Fruit fly (Drosophila melanogaster) whole organism, embryonic: ENCODE results near the gene cmet.

Experiments
- CG14667 ChIP-seq: fragments of 200-800 bp; sonication (Bioruptor generic); IDR thresholded peaks from 2 replicates; pipeline ENCODE4 v1.3.6; 2022; ENCODE audit warnings: missing biosample characterization, missing genetic modification characterization
- CG1529 ChIP-seq: fragments of 200-800 bp; sonication (Bioruptor generic); optimal IDR thresholded peaks from 3 replicates; lab custom pipeline; 2018; ENCODE audit warnings: missing biosample characterization, missing genetic modification characterization
- CG31224 ChIP-seq: fragments of 200-800 bp; sonication (Bioruptor generic); IDR thresholded peaks from 2 replicates; pipeline ENCODE4 v1.3.6; 2022; ENCODE audit warnings: missing biosample characterization, missing genetic modification characterization
- Hmx ChIP-seq: fragments of 200-800 bp; sonication (Bioruptor generic); optimal IDR thresholded peaks from 2 replicates; lab custom pipeline; 2016; ENCODE audit warnings: missing biosample characterization, missing genetic modification characterization
- Oli ChIP-seq: fragments of 200-800 bp; sonication (Bioruptor generic); optimal IDR thresholded peaks from 2 replicates; lab custom pipeline; 2018; ENCODE audit warnings: missing biosample characterization, mild to moderate bottlenecking, missing genetic modification characterization, moderate library complexity
- Xrp1 ChIP-seq: fragments of 200-800 bp; sonication (Bioruptor generic); IDR thresholded peaks from 2 replicates; pipeline ENCODE4 v1.3.6; 2022; ENCODE audit warnings: missing biosample characterization, missing genetic modification characterization
- ato ChIP-seq: fragments of 200-800 bp; sonication (Bioruptor generic); IDR thresholded peaks from 2 replicates; pipeline ENCODE4 v1.3.6; 2022; ENCODE audit warnings: missing biosample characterization, missing genetic modification characterization; ENCODE audit not compliant: partially characterized antibody
- crol ChIP-seq: fragments of 200-800 bp; sonication (Bioruptor generic); IDR thresholded peaks from 2 replicates; pipeline ENCODE4 v1.3.6; 2022; ENCODE audit warnings: missing biosample characterization, missing genetic modification characterization
- eyg ChIP-seq: fragments of 200-800 bp; sonication (Bioruptor generic); optimal IDR thresholded peaks from 3 replicates; lab custom pipeline; 2016; ENCODE audit warnings: missing biosample characterization, missing genetic modification characterization
- gcm2 ChIP-seq: fragments of 200-800 bp; sonication (Bioruptor generic); optimal IDR thresholded peaks from 2 replicates; lab custom pipeline; 2016; ENCODE audit warnings: missing biosample characterization, missing genetic modification characterization
- pan ChIP-seq, 4 experiments: fragments of >200 bp in 3 of 4; fragments of 200-800 bp in 1 of 4; sonication (Bioruptor generic) in 1 of 4; optimal IDR thresholded peaks in 3 of 4; IDR thresholded peaks in 1 of 4; 2 replicates each; pipeline versions ENCODE4 v1.3.6 to Lab custom; 2017 to 2022; ENCODE audit warnings: missing biosample characterization in 2 of 4, missing genetic modification characterization in 2 of 4, mixed read lengths in 1 of 4
- pfk ChIP-seq: fragments of 200-800 bp; sonication (Bioruptor generic); optimal IDR thresholded peaks from 2 replicates; lab custom pipeline; 2018; ENCODE audit warnings: missing biosample characterization, mild to moderate bottlenecking, missing genetic modification characterization, moderate library complexity

DNA sequence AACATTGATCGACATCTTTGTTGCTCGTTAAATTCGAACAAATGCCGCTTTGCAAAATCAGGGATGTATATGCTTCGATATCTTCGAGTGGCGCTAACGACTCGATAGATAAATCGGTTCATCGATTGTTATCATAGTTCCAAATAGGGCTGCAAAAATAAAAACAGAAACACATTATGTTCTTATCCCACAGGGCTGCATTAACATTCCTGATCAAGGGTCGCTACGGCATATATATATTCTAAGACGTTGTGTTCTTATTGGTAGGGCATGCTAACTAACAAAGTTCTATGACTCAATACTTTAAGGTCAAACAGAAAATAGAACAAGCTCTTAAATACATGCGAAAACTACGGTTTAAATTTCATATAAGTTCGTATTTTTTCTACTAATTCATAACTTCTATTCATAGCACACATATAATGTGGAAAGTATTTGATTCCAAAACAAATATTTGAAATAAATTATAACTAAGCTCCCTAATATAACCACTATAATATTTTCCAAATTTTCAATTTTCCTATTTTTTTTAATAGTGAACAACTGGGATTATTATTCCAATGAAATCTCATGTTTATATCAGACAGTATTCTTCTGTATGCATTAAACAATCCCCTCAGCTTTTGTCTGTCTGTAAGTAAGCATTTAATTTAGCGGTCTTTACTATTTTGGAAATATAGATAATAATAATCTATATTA lies at the start of gene cmet:
- TF ChIP-seq Hmx (GFP tag; lab: Kevin White, UChicago), result no peak
- no peak for TF ChIP-seq gcm2 (GFP tag; lab: Kevin White, UChicago)
- TF ChIP-seq CG31224 (GFP tag; lab: Robert Waterston, UW), result 0 out of 2 replicates have a peak, but pooled peaks have one; percentile 30
- TF ChIP-seq CG14667 (GFP tag; lab: Robert Waterston, UW), result no peak
- peak; percentile 44 for TF ChIP-seq eyg (GFP tag; lab: Kevin White, UChicago)
- peak; percentile 97 for TF ChIP-seq ato (GFP tag; lab: Robert Waterston, UW)
- no peak for TF ChIP-seq CG1529
- TF ChIP-seq Oli (tag; lab: Kevin White, UChicago), result peak; percentile 31
- TF ChIP-seq pfk, result peak; percentile 67
- no peak for TF ChIP-seq crol (GFP tag; lab: Robert Waterston, UW)
- no peak; the same call in 1 of the 2 replicates for TF ChIP-seq Xrp1 (GFP tag; lab: Robert Waterston, UW)
- TF ChIP-seq pan (optimal IDR thresholded peaks at IDR 0.05; lab: Kevin White, UChicago), result no peak
- TF ChIP-seq pan (GFP tag; optimal IDR thresholded peaks at IDR 0.05 in 1 of 2, IDR thresholded peaks at IDR 0.05 in 1 of 2), result peak in 1 of 2 experiments; percentile 9
